Worm (Caenorhabditis elegans) whole organism, late embryonic: ENCODE data around the gene Y39G8B.13.

Source experiments
- C38D4.7 ChIP-seq: fragments of 200-800 bp; sonication (Bioruptor generic); optimal IDR thresholded peaks from 2 replicates; lab custom pipeline; 2018; ENCODE audit warnings: mild to moderate bottlenecking, missing genetic modification characterization, moderate library complexity, missing compliant biosample characterization
- F13H6.1 ChIP-seq: sonication (generic microtip); optimal IDR thresholded peaks from 2 replicates; lab custom pipeline; 2016; ENCODE audit warnings: missing genetic modification characterization, missing compliant biosample characterization
- K02D7.2 ChIP-seq: sonication (generic microtip); optimal IDR thresholded peaks from 2 replicates; lab custom pipeline; 2017; ENCODE audit warnings: mild to moderate bottlenecking, missing genetic modification characterization, missing compliant biosample characterization
- K09A11.1 ChIP-seq: sonication (generic microtip); optimal IDR thresholded peaks from 2 replicates; lab custom pipeline; 2017; ENCODE audit warnings: antibody characterized with exemption, mild to moderate bottlenecking, missing genetic modification characterization, missing compliant biosample characterization; ENCODE audit not compliant: insufficient read depth
- ahr-1 ChIP-seq: sonication (generic microtip); optimal IDR thresholded peaks from 2 replicates; lab custom pipeline; 2016; ENCODE audit warnings: missing genetic modification characterization, missing compliant biosample characterization
- ceh-14 ChIP-seq: sonication (generic microtip); optimal IDR thresholded peaks from 2 replicates; lab custom pipeline; 2016; ENCODE audit warnings: missing genotype, missing genetic modification characterization, missing compliant biosample characterization
- ceh-18 ChIP-seq: sonication (generic microtip); optimal IDR thresholded peaks from 2 replicates; lab custom pipeline; 2016; ENCODE audit warnings: missing genetic modification characterization, missing compliant biosample characterization
- ceh-19 ChIP-seq: fragments of 200-800 bp; sonication (Bioruptor generic); optimal IDR thresholded peaks from 2 replicates; lab custom pipeline; 2018; ENCODE audit warnings: mild to moderate bottlenecking, missing genetic modification characterization, missing compliant biosample characterization
- ceh-22 ChIP-seq: sonication (generic microtip); optimal IDR thresholded peaks from 2 replicates; lab custom pipeline; 2017; ENCODE audit warnings: missing biosample characterization, missing genetic modification characterization
- ceh-24 ChIP-seq: sonication (generic microtip); optimal IDR thresholded peaks from 2 replicates; lab custom pipeline; 2016; ENCODE audit warnings: mild to moderate bottlenecking, missing genetic modification characterization, missing compliant biosample characterization
- ceh-30 ChIP-seq: fragments of 150-350 bp; optimal IDR thresholded peaks from 2 replicates; lab custom pipeline; 2014; ENCODE audit warnings: missing biosample characterization, missing genetic modification characterization
- ceh-31 ChIP-seq: sonication (generic microtip); optimal IDR thresholded peaks from 2 replicates; lab custom pipeline; 2016; ENCODE audit warnings: missing genetic modification characterization, missing compliant biosample characterization
- dmd-4 ChIP-seq: sonication (generic microtip); optimal IDR thresholded peaks from 2 replicates; lab custom pipeline; 2016; ENCODE audit warnings: borderline replicate concordance, missing genetic modification characterization, missing compliant biosample characterization
- dve-1 ChIP-seq: sonication (generic microtip); optimal IDR thresholded peaks from 2 replicates; lab custom pipeline; 2017; ENCODE audit warnings: antibody characterized with exemption, mild to moderate bottlenecking, missing genetic modification characterization, missing compliant biosample characterization
- elt-2 ChIP-seq: sonication (generic microtip); optimal IDR thresholded peaks from 2 replicates; lab custom pipeline; 2016; ENCODE audit warnings: missing genetic modification reagents, missing genetic modification characterization, missing compliant biosample characterization
- elt-4 ChIP-seq: sonication (generic microtip); optimal IDR thresholded peaks from 2 replicates; lab custom pipeline; 2016; ENCODE audit warnings: missing genetic modification characterization, missing compliant biosample characterization
- ets-4 ChIP-seq: sonication (generic microtip); optimal IDR thresholded peaks from 2 replicates; lab custom pipeline; 2016; ENCODE audit warnings: missing genetic modification characterization, missing compliant biosample characterization
- eyg-1 ChIP-seq: sonication (generic microtip); optimal IDR thresholded peaks from 2 replicates; lab custom pipeline; 2016; ENCODE audit warnings: missing genotype, missing genetic modification characterization, missing compliant biosample characterization
- hlh-13 ChIP-seq: fragments of 200-800 bp; sonication (Bioruptor generic); optimal IDR thresholded peaks from 2 replicates; lab custom pipeline; 2018; ENCODE audit warnings: mild to moderate bottlenecking, missing genetic modification characterization, missing compliant biosample characterization
- hlh-6 ChIP-seq: sonication (generic microtip); optimal IDR thresholded peaks from 2 replicates; lab custom pipeline; 2016; ENCODE audit warnings: missing genotype, missing genetic modification characterization, missing compliant biosample characterization
- mec-3 ChIP-seq: sonication (generic microtip); optimal IDR thresholded peaks from 2 replicates; lab custom pipeline; 2016; ENCODE audit warnings: borderline replicate concordance, missing genetic modification characterization, missing compliant biosample characterization
- nhr-232 ChIP-seq: sonication (generic microtip); optimal IDR thresholded peaks from 2 replicates; lab custom pipeline; 2016; ENCODE audit warnings: missing genetic modification characterization, missing compliant biosample characterization
- odd-2 ChIP-seq: sonication (generic microtip); optimal IDR thresholded peaks from 2 replicates; lab custom pipeline; 2017; ENCODE audit warnings: antibody characterized with exemption, mild to moderate bottlenecking, missing genetic modification characterization, missing compliant biosample characterization
- pha-4 ChIP-seq: fragments of 150-350 bp; optimal IDR thresholded peaks from 2 replicates; lab custom pipeline; 2018; ENCODE audit warnings: missing biosample characterization, missing genetic modification reagents, missing genetic modification characterization
- pros-1 ChIP-seq: fragments of 150-350 bp; optimal IDR thresholded peaks from 2 replicates; lab custom pipeline; 2014; ENCODE audit warnings: missing biosample characterization, missing genetic modification reagents, missing genetic modification characterization
- ref-2 ChIP-seq: sonication (generic microtip); optimal IDR thresholded peaks from 2 replicates; lab custom pipeline; 2016; ENCODE audit warnings: missing genetic modification characterization, missing compliant biosample characterization
- rnt-1 ChIP-seq: sonication (generic microtip); optimal IDR thresholded peaks from 2 replicates; lab custom pipeline; 2016; ENCODE audit warnings: missing genetic modification characterization, missing compliant biosample characterization
- syd-9 ChIP-seq: sonication (generic microtip); optimal IDR thresholded peaks from 2 replicates; lab custom pipeline; 2016; ENCODE audit warnings: mild to moderate bottlenecking, missing genetic modification characterization, moderate library complexity, missing compliant biosample characterization
- tbx-2 ChIP-seq: sonication (generic microtip); optimal IDR thresholded peaks from 2 replicates; lab custom pipeline; 2016; ENCODE audit warnings: missing genetic modification characterization, missing compliant biosample characterization
- tbx-7 ChIP-seq: sonication (generic microtip); optimal IDR thresholded peaks from 2 replicates; lab custom pipeline; 2016; ENCODE audit warnings: missing genotype, missing genetic modification characterization, missing compliant biosample characterization
- unc-42 ChIP-seq: sonication (generic microtip); optimal IDR thresholded peaks from 2 replicates; lab custom pipeline; 2016; ENCODE audit warnings: missing genotype, missing genetic modification characterization, missing compliant biosample characterization
- unc-55 ChIP-seq: sonication (generic microtip); optimal IDR thresholded peaks from 2 replicates; lab custom pipeline; 2017; ENCODE audit warnings: missing biosample characterization, missing genetic modification reagents, missing genetic modification characterization
- unc-86 ChIP-seq: sonication (generic microtip); optimal IDR thresholded peaks from 2 replicates; lab custom pipeline; 2016; ENCODE audit warnings: missing genetic modification characterization, missing compliant biosample characterization
- zip-5 ChIP-seq: sonication (generic microtip); optimal IDR thresholded peaks from 2 replicates; lab custom pipeline; 2016; ENCODE audit warnings: missing genetic modification characterization, missing compliant biosample characterization

Y39G8B.13 gene

DNA sequence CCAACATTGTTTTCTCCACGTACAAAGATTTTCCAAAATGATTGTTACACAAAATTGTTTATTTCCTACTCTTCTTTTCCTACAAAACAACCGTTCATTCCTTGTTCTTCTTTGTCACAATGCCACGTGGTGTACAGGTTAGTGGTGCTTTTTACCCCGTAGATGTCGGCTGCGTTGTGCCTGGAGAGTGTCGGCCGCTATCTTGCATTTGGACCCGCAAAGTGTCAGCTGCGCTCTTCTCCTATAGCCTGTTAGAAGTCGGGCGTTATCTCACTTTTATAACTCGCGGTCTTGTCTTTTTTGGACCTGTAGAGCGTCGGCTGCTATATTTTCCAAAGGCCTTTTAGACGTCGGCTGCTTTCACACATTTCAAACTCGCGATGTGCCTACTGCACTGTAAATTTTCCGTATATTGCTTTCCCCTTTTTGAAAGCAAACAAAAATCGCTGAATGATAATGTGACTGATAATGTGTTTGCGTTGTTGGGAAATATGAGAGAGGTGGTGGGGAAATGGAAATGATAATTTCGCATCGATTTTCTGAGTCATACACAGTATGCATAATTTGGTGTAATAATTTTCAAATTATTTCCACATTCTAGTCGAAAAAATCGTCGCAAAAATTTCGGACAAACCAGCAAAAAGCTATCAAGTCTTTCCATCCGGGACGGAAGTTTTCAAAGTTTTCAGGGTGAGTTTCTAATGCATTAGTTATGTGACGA, 28.0 kb upstream of the Y39G8B.13 start, which contains the start of gene F01D5.8:
Gene F01D5.8, plus strand, starts transcription at position 51 of the 721 bp plus-strand sequence.
- TF ChIP-seq C38D4.7 (GFP tag; lab: Kevin White, UChicago) (no peak), ceh-14 (tag; lab: Kevin White, UChicago) (no peak), K02D7.2 (no peak)

DNA sequence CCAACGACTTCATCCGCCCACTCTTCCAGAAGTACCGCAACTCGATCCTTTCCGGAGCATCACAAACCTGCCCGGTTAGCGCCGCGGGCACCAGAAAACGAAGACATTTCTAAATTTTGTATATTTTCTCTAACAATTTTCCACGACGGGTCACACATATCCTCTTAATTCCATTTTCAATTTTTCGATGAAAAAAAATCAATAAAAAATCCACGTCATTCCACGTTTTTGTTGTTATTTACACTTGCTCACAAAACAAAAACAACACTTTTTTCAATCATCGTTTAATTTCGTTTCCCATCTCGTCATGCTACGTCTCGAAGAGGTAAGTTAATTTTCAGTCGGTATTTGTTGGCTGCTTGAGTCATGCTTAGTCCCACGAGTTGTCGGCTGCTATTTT, 25.5 kb upstream of the Y39G8B.13 start, which contains the start of gene F01D5.7:
Gene F01D5.7, plus strand, starts transcription at position 301 of the 400 bp plus-strand sequence.
- TF ChIP-seq zip-5 (tag; lab: Kevin White, UChicago) (no peak), syd-9 (tag; lab: Kevin White, UChicago) (no peak), hlh-13 (GFP tag; lab: Kevin White, UChicago) (no peak), unc-55 (GFP tag; lab: Kevin White, UChicago) (no peak), ceh-31 (tag; lab: Kevin White, UChicago) (no peak), dmd-4 (tag; lab: Kevin White, UChicago) (no peak)

ce11 chrII:14006210-14006609, 23.4 kb upstream of the Y39G8B.13 start, which contains the start of gene F01D5.6:
TSS of gene F01D5.6 (plus strand) at chrII:14006510.
- TF ChIP-seq nhr-232 = no peak
- no peak for TF ChIP-seq rnt-1 (tag; lab: Kevin White, UChicago)
- TF ChIP-seq mec-3 (tag; lab: Kevin White, UChicago) = no peak
- TF ChIP-seq unc-42 (tag; lab: Kevin White, UChicago) = no peak
- no peak for TF ChIP-seq dmd-4 (tag; lab: Kevin White, UChicago)
- no peak for TF ChIP-seq pha-4 (tag; lab: Kevin White, UChicago)
- TF ChIP-seq unc-55 (GFP tag; lab: Kevin White, UChicago) = no peak
- no peak for TF ChIP-seq K09A11.1 (tag; lab: Kevin White, UChicago)

DNA sequence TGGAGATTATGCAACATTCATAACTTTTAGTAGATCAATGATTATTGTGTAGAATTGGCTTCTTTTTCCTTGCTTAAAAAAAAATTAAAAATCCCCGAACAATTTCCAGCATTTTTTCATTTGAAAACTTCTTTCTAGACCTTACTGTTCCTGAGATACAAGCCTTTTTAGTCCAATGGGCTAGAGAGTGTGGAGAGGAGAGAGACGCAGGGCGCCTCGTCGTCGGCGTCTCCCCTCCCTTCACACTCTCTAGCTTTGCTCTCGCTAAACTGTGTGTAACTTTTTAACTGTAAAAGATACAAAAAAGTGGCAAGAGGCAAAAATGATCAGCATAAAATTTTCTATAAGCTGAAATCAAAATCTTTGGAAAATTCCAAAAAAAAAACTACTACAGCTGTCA, 22.3 kb upstream of the Y39G8B.13 start:
- TF ChIP-seq elt-2 (no peak), hlh-6 (tag; lab: Kevin White, UChicago) (no peak), pros-1 (no peak)

DNA sequence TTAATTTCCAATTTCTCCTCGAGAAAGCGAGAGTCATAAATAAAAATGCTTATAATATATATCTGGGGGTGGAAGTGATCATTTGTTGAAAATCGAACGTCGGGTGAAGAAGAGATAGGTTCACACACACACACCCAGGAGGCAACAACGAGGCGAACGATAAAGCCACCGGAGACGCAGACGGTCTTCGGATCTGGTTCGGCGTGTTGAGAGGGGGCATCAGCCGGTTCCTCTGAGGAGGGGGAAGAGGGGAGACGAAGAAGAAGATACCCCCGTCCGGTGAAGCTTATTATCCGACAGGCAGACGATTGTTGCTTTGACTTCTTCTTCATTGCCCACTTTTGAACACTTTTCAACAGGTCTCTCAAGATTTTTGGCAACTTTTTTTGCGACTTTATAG, 21.9 kb upstream of the Y39G8B.13 start:
- peak; percentile 21 for TF ChIP-seq ceh-31 (tag; lab: Kevin White, UChicago)
- TF ChIP-seq ahr-1 (tag; lab: Kevin White, UChicago) = no peak
- TF ChIP-seq ets-4 = no peak
- no peak for TF ChIP-seq F13H6.1 (tag; lab: Kevin White, UChicago)

- no peak for TF ChIP-seq unc-42 (tag; lab: Kevin White, UChicago)
- TF ChIP-seq eyg-1 (tag; lab: Kevin White, UChicago) = no peak
- no peak for TF ChIP-seq elt-2
- TF ChIP-seq ref-2 = no peak
- TF ChIP-seq rnt-1 (tag; lab: Kevin White, UChicago) = no peak
- no peak for TF ChIP-seq zip-5 (tag; lab: Kevin White, UChicago)
- no peak for TF ChIP-seq pros-1
- no peak for TF ChIP-seq hlh-6 (tag; lab: Kevin White, UChicago)
- TF ChIP-seq ceh-18 (tag; lab: Kevin White, UChicago) = no peak
- no peak for TF ChIP-seq unc-86 (tag; lab: Kevin White, UChicago)
Measured at ce11 chrII:14003821-14004430, 21.1 kb upstream of the Y39G8B.13 start.

DNA sequence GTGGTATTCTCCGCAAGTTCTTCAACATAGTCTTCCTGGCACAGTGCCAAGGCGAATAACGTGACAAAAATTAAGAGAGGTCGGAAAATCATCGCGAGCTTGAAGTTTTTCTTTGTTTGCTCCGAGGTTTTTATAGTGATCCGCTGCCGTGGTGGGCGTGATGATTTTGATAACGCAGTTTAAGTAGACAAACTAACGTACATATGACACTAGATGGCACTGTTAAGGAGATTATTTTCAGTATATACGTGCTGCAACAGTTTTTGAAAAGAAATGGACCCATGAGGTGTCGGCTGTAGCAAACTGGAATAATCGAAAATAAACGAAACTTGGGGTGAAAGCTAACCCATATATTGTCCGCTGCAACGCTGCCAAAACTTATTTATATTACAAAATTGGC, 19.4 kb upstream of the Y39G8B.13 start, which contains the start of gene F01D5.5:
Gene F01D5.5, minus strand, starts transcription at position 101 of the 400 bp plus-strand sequence.
- no peak for TF ChIP-seq ceh-18 (tag; lab: Kevin White, UChicago)
- TF ChIP-seq ceh-22 (tag; lab: Kevin White, UChicago) = no peak
- TF ChIP-seq ceh-24 (tag; lab: Kevin White, UChicago) = no peak
- no peak for TF ChIP-seq hlh-13 (GFP tag; lab: Kevin White, UChicago)
- no peak for TF ChIP-seq odd-2 (tag; lab: Kevin White, UChicago)
- TF ChIP-seq ceh-19 (GFP tag; lab: Kevin White, UChicago) = no peak
- no peak for TF ChIP-seq tbx-2 (tag; lab: Kevin White, UChicago)
- TF ChIP-seq tbx-7 (tag; lab: Kevin White, UChicago) = no peak
- TF ChIP-seq elt-4 (tag; lab: Kevin White, UChicago) = no peak
- TF ChIP-seq C38D4.7 (GFP tag; lab: Kevin White, UChicago) = no peak
- TF ChIP-seq ceh-30 (tag; lab: Kevin White, UChicago) = no peak
- TF ChIP-seq dve-1 (tag; lab: Kevin White, UChicago) = no peak
